Fruit fly (Drosophila melanogaster) ovary, adult (tissue): ENCODE results near the gene CG5290.

Experiments
- CG17801 ChIP-seq: fragments of 200-800 bp; optimal IDR thresholded peaks from 2 replicates; lab custom pipeline; 2019; ENCODE audit warnings: missing biosample characterization, mild to moderate bottlenecking, missing genetic modification characterization, moderate library complexity; ENCODE audit not compliant: partially characterized antibody

The CG5290 gene

DNA sequence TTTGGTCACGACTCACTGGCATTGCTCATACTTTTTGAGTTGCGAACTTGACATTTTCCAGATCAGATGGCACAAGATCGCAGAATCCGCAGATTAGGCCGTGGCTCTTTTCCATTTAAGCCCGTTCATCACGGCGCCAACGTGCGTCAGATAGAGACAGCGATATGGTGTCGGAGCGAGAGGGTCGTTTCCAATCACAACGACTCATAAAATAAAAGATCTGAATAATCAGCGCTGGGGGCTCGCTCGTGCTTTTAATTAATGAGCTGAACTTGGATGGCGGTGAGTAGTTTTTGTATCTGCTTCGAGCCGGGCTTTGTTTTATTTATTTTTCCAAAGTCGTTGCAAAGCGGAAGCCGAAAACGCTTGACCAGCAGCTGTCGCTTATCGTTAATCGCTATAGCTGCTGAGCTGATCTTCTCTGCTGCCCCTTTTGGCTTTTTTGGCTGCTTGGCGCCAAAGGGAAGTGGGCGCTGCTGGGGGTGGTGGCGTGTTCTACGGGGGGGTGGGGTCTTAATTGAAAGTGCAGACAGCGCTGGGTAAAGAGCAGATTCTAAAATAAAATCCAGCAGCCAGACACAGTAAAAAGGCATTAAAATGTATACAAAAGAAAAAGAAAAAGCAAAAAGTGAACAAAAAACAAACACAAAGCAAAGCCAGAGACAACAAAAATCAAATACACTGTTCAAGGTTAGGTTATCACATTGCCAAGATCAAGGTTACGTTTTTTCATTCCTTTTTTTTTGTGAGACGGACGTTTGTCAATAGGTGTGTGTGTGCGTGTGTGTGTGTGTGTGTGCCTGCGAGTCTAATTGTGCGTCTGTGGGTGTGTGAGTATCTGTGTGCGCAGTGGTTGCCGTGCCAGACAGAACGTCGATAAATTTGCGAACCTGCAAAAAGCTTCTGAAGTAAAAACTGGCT is 10.1 kb upstream of the CG5290 start:
- no peak for TF ChIP-seq CG17801 (GFP tag; lab: Kevin White, UChicago)

DNA sequence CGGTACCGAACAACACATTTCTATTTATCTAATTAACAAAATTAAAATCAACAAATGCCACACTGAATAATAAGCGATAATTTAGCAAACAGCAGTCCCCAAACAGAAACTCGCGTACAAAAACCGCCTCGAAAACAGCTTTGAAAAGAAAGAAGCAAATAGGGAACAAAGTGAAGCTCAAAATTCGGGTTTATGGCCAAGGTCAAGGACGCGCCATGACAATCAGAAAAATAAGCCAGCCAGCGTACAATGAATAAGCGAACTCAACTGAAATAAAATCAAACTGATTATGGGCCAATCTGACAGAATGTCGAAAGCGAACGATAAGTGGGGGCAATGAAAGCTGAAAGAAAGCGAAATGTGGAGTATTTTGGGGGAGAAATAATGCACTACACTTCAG is 9.1 kb upstream of the CG5290 start:
- TF ChIP-seq CG17801 (GFP tag; lab: Kevin White, UChicago) = no peak

DNA sequence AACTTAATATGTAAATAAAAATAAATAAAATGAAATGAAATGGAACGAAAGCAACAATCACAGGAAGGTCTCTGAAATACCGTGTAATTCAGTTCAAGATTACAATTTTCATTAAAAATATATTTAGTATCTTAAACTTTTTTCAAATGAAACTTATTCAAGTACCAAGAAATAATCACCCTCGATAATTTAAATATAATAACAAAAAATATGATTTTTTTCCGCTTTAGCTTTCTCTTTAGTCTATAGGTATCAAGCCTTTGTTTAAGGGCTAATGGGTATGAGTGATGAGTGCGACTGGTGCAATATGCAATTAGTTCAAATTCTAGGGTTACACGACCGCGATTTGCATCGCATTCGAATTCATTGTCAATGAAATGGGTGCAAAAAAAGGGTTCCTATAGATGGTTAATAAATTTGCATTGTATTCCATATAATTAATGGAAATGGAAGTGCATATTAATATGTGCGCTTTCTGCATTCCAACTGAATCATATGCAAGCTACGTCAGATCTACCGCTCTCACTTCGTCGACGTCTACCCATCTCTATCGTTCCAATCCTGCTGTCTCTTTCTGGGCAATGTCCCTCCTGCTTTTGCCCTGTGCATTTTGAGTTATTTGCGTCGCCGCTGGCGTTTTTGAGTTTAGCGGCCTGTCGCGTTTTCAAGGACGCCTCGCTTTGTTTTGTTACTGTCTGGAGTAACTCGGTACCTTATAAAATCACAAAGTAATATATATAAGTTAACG is 5.5 kb upstream of the CG5290 start:
- TF ChIP-seq CG17801 (GFP tag; lab: Kevin White, UChicago) = no peak

DNA sequence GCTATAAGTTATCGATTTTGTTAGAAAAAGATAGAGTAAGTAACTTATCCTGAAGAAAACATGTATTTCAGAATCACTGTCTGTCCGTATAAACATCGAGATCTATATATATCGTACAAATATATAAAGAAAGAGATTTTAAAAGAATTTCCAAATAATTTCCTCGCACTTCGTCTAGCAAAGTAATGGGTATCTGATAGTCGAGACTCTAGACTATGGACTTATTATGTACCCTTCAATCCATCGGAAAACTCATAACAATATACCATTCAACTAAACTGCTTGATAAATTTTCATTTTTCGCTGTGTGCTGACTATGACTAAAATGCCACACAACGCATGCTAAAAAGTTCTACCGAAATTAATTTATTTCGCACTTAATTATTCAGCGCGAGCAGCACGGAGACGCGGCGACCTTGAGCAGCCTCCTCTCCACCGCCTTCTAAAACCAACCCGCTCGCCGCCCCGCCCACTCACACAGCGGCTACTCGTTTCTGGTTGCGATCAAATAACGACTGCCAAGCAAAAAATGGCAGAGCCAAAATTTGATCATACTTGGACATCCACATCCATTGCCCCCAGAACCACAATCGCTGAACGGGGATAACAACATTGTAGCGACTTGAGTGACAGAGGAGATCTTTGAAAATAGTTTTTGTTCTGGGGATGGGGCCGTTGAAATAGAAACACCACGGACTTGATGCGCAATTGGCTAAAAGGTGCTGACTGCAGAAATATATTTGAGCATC is 3.6 kb upstream of the CG5290 start:
- TF ChIP-seq CG17801 (GFP tag; lab: Kevin White, UChicago) = no peak

DNA sequence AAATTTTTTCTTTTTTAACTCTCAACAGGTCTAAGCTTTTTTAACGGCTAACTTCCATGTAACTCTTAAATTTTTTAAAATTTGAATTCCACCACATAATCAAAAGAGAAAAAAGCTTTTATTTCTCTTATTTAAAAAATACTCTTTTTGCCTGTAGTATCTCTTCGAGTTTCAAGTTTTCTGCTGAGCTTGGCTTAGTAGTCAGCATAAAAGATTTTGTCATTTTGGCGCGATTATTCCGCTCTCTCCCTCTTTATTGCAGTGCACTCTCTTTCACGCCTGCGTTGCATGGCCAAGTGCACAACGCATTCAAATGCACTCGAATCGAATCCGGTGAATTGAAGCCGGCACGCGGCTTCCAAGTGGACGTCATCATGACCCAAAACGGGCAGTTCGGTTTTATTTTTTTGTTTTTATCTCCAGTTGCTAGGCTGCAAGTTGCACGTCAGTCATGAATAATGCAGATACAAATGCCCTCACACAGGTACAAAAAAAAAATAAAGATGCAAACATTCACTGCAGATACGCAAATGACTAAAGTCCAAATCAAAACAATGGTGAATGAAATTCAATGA is 1.7 kb upstream of the CG5290 start:
- TF ChIP-seq CG17801 (GFP tag; lab: Kevin White, UChicago) = peak; percentile 65

DNA sequence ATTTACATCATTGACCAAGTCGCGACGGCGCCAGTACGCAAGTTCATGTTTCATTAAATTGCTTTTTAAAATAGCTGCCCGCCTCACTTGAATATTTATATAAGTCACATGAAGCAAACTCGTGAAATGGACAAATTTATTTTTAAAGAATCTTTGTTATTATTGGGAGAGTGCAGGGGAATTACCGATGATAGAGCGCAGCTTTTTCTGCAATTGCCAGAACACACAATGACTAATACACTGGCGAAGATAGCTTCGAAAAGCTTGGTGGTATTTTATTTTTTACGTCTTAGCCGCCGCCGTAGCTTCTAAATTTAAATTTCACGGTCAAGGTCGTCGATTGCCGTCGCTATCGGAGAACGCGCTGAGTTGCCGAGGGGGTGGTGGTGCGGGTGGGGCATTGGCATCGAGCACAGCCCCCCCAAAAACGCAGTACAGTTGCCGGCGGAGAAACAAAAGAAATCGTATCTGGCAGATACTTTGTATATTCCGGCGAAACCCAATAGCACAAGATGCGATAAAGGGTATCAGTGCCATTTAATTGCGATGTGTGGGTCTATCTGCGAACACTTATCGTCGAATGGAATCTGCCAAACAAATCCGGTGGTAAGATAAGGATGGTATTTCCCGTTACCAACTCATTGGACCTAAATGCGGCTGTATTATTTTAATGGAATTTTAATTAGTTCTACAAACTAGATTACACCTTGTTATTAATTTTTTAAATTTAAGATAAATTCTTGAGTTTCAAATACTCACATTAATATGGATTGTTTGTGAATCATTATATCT is 803 bp upstream of the CG5290 start:
- TF ChIP-seq CG17801 (GFP tag; lab: Kevin White, UChicago) = no peak

DNA sequence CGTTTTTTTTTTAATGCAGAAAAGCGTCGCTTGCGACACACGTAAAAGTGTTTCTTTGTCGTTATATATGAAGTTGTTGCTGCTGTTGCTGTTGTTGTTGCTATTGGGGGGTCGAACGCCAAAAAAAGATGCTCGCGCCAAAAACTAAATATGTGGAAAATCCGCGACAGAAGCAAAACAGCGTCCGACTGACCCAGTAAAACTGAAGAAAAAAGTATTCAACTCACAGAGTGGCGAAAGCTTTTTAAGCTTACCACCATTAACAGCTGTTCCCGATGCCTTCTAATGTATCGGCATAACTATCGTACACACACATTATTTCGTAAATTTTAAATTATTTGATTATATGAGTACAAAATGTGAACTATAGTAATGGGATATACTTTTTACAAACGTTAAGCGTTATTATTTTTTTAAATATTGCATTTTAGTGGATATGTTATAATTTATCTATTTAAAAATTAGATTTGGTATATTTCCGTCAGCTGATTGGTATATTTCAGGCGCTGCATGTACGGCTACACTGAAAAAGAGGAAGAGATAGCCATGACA is 4.7 kb downstream of the CG5290 start, which contains the start of the genes Prestin and Wdr92:
Prestin (minus strand) TSS at position 204 of the 552 bp plus-strand sequence.
Wdr92 (plus strand) TSS at position 535 of the 552 bp plus-strand sequence.
- TF ChIP-seq CG17801 (GFP tag; lab: Kevin White, UChicago) = peak; percentile 75

DNA sequence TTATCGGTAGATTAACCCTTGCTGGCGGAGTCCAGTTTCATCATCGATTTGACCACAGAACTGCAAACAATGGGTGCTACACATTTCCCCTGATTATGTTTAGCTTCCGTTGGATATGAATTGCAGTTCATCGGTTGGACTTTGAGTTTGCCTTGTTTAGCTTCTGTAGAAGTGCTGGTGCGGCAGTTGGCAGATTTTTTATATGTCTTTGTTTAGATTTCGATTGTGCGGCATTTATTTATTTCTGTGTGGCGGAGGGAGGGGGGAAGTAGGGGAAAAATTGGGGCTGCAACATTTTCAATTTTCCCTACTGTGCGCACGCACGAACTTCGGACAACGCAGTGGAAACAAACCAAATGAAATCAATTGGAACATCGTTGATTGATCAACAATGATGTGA is 6.6 kb downstream of the CG5290 start:
- TF ChIP-seq CG17801 (GFP tag; lab: Kevin White, UChicago) = peak; percentile 10

DNA sequence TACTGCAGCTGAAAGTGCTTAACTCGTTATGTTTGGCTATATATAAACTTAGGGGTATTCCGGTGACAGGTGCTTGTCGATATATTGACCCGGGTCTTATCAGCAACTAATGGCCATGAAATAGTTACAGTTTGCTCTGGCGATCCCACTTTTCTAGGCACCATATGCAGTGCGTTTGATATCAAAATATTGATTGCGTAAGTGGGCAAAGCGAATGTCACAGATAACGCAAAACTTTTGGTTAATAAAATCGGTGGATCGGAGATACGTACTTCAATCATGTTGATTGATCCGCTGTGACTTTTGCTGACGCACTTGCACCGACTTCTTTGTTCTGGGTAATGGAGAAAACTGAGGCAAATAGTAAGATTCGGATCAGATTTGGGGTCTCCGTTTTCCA is 7.8 kb downstream of the CG5290 start:
- no peak for TF ChIP-seq CG17801 (GFP tag; lab: Kevin White, UChicago)

DNA sequence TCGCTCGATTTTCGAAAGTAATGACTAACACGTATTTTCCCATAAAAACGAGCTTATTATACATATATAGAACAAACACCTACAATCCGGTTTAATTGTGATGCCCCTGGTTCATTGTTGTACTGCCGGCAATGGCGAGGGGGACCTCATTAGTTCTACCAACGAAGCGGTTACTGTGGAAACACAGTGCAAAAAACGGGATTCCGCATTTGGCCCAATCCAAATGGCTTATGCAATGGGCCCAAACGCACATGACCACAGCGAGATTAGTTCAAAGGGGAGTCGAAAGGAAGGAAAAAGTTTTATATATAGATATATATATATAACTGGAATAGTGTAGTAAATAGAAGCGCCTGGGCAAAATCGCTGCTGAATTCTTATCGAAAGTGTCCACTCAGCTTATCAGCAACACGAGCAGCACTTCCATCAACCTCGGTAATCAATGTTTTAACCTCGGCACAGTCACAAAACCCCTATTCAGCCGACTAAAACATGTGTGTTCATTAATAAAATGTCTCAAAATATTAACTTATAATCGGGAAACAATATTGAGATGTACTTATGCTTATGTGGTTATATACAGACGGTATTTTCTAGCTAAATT is 8.4 kb downstream of the CG5290 start:
- no peak for TF ChIP-seq CG17801 (GFP tag; lab: Kevin White, UChicago)

DNA sequence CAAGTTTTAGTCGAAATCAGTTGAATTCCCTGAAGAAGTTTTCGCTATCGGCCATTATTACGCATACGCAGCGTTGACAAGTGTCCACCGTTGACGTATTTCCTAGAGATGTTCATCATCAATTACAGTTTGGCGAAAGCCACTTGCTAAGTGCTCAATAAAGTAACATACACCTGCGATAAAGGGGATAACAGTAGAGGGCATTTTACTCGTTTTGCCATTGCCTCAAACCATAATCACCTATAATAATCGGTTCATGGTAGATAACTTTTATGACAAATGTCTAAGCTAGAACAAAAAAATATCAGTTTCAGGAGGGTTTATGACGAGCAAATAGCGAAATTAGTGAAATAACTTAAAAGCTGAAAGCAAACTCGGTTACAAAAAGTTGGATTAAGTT is 9.7 kb downstream of the CG5290 start:
- peak; percentile 43 for TF ChIP-seq CG17801 (GFP tag; lab: Kevin White, UChicago)

DNA sequence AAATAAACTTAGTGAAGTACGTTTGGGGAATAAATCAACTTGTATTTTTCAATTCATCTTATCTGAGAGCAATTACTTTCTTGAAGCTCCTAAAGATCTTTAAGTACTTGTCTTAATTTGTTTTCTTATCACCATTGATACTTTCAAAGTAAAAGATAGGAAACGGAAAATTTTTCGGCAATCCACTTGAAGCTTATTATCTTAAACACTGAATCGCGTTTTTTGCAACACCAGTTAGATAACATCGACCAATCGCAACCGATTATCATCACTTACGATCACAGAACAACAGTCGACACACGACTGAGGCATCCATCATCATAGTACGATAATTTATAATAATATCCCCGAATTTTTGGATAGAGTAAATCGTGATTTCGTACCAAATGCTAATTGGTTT is 10.2 kb downstream of the CG5290 start:
- TF ChIP-seq CG17801 (GFP tag; lab: Kevin White, UChicago) = no peak

DNA sequence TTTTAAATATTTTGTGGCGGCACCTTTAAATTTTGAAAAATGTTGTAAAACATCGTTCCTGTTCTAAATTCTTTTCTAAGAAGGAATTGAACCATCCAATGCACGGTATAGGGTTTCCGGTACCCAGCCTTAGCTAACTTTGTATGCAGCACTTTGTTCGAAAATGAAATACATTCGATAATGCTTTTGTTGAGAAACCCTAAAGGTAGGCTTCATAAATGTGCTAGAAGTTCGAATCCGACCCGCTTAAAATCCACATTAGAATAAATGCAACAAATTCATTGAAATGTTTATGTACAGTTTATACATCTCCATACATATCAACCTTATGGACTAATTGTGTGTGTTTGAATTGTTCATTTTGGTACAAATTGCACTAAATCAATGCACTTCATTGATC is 13.8 kb downstream of the CG5290 start:
- TF ChIP-seq CG17801 (GFP tag; lab: Kevin White, UChicago) = no peak
